Fruit fly (Drosophila melanogaster) whole organism: ENCODE results near the gene CG9855.

Experiments
- CG8478 ChIP-seq: fragments of >200 bp; optimal IDR thresholded peaks from 2 replicates; lab custom pipeline; 2018; ENCODE audit warnings: inconsistent platforms
- Dll ChIP-seq: fragments of >200 bp; optimal IDR thresholded peaks from 2 replicates; lab custom pipeline; 2017
- EcR ChIP-seq, 2 experiments: fragments of >200 bp; optimal IDR thresholded peaks; 2 replicates each; lab custom pipeline; 2017; ENCODE audit warnings: missing biosample characterization in 2 of 2, missing genetic modification characterization in 2 of 2, missing genetic modification reagents in 2 of 2
- pan ChIP-seq: fragments of >200 bp; optimal IDR thresholded peaks from 2 replicates; lab custom pipeline; 2017
- psq ChIP-seq: fragments of >200 bp; optimal IDR thresholded peaks from 2 replicates; lab custom pipeline; 2017
- usp ChIP-seq: fragments of >200 bp; optimal IDR thresholded peaks from 2 replicates; lab custom pipeline; 2017; ENCODE audit warnings: missing biosample characterization, missing genetic modification characterization, mixed read lengths

The CG9855 gene

DNA sequence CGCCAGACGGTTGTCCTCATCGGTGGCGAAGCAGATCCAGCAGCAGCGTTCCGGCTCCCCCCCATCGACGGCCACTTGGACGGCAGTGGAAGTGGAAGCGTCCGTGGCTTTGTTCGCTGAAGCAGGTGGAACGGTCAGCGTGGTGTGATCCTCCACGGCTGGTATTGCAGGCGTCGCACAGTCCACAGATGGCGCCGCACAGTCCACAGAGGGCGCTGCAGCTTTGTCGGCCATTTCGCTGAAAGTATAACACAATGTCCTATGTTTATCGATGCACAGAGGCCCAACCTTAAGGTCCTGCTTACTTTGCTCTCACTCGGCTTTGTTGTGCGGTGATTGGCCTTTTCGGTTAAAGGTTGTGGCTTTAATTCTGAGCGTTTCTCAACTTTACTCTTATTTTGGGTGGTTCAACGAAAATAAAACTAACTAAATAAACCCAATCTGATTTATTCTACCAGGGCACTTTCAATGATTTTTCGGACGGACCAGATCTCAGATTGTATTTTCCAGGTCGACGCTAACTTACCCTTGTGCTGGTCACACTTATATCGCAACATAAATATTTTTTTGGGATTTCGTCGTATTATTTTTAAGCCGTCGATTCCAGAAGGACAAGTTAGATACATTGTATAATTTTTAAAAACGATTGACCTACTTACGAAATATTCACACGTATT, at the start of gene CG9855:
TSS of gene CG9855 (minus strand) at position 473 of the 677 bp plus-strand sequence.
- TF ChIP-seq usp (GFP tag; lab: Kevin White, UChicago) (no peak), Dll (lab: Kevin White, UChicago) (no peak), EcR (GFP tag; optimal IDR thresholded peaks at IDR 0.05; lab: Kevin White, UChicago) (no peak), psq (lab: Kevin White, UChicago) (no peak), CG8478 (no peak), pan (lab: Kevin White, UChicago) (no peak)

- TF ChIP-seq Dll (lab: Kevin White, UChicago): no peak
- no peak for TF ChIP-seq CG8478
- TF ChIP-seq usp (GFP tag; lab: Kevin White, UChicago): no peak
- no peak for TF ChIP-seq EcR (GFP tag; optimal IDR thresholded peaks at IDR 0.05; lab: Kevin White, UChicago)
Measured at dm6 chr3R:4446455-4447224, 49.0 kb upstream of the CG9855 start.

- no peak for TF ChIP-seq usp (GFP tag; lab: Kevin White, UChicago)
- TF ChIP-seq Dll (lab: Kevin White, UChicago): no peak
- no peak for TF ChIP-seq pan (lab: Kevin White, UChicago)
- no peak for TF ChIP-seq CG8478
- TF ChIP-seq psq (lab: Kevin White, UChicago): no peak
- TF ChIP-seq EcR (GFP tag; optimal IDR thresholded peaks at IDR 0.05; lab: Kevin White, UChicago): no peak
Measured at dm6 chr3R:4445083-4445482, 47.4 kb upstream of the CG9855 start.

DNA sequence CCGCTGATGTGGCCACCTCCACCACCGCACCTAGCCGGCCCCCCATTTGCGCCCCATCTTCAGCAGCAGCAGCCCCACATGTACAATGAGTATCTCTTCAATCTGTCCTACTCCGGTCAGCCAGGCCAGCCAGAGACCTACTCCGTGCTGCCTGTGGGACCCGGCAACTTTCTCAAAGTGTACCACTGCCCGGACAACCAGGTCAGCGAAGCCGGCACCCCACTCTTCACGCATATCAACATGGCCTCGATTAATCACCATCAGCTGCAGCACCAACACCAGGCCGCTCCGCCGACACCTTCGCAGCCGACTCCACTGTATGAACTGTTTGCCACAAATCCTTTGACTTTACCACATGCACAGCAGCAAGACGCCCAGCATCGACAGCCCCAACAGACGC, 40.1 kb upstream of the CG9855 start:
- TF ChIP-seq pan (lab: Kevin White, UChicago): no peak
- no peak for TF ChIP-seq usp (GFP tag; lab: Kevin White, UChicago)
- TF ChIP-seq EcR (GFP tag; optimal IDR thresholded peaks at IDR 0.05; lab: Kevin White, UChicago): no peak
- TF ChIP-seq Dll (lab: Kevin White, UChicago): no peak
- no peak for TF ChIP-seq CG8478
- no peak for TF ChIP-seq psq (lab: Kevin White, UChicago)

DNA sequence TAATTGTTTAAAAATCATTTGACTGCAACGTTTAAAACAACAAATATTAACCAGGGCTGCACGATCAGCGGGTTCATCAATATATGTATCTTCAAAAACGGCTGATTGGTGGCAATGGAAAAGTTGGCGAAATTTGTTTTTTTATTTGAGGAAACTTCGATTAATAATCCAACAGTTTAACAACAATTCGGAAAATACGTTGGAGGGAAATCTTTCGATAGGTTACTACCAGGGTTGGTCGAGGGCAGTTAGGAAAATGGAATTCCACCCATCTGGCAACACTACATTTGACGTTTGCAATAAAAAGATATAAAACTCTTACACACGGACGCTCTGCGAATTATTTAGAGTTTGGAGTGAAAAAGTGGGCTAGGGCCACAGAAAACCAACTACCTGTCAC, 39.4 kb upstream of the CG9855 start, which contains the start of the genes Lipt2 and CG14650:
TSS of gene Lipt2 (minus strand) at position 217 of the 400 bp plus-strand sequence.
TSS of gene CG14650 (plus strand) at position 275 of the 400 bp plus-strand sequence.
- TF ChIP-seq pan (lab: Kevin White, UChicago): no peak
- TF ChIP-seq CG8478: no peak
- TF ChIP-seq psq (lab: Kevin White, UChicago): no peak
- TF ChIP-seq Dll (lab: Kevin White, UChicago): no peak
- no peak for TF ChIP-seq EcR (GFP tag; optimal IDR thresholded peaks at IDR 0.05; lab: Kevin White, UChicago)
- no peak for TF ChIP-seq usp (GFP tag; lab: Kevin White, UChicago)

DNA sequence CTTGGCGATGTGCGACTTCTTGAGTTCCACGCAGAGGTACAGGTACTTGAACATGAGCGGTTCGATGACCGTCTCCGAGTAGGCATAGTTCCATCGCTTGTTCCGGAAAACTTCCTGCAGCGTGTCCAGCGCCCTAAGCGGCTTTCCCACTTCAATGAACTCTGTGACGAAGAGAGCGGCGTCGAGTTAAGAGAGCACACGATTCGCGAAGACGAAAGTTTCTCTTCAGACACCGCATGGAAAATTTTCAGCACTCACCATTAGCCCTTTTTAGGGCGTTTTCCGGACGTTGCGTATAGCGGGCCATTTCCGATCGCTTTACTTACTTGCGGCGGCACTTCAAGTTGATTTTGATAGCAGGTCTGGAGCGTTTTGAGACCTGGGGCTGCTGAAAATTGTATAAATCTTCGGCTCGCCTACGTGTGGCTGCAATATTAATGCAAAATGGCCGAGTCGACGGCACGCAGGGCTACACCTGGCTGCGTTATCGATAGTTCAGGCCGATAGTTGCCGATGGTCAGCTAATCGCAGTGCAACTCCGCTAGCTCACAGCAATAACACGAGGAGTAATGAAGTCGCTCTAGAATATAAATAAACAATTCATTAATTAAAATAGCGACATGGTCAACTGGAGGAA, 35.9 kb upstream of the CG9855 start, which contains the start of the genes eIF3a and CG1074:
TSS of gene eIF3a (minus strand) at position 455 of the 637 bp plus-strand sequence.
TSS of gene CG1074 (plus strand) at position 525 of the 637 bp plus-strand sequence.
- TF ChIP-seq Dll (lab: Kevin White, UChicago) (peak; percentile 15), CG8478 (no peak)

DNA sequence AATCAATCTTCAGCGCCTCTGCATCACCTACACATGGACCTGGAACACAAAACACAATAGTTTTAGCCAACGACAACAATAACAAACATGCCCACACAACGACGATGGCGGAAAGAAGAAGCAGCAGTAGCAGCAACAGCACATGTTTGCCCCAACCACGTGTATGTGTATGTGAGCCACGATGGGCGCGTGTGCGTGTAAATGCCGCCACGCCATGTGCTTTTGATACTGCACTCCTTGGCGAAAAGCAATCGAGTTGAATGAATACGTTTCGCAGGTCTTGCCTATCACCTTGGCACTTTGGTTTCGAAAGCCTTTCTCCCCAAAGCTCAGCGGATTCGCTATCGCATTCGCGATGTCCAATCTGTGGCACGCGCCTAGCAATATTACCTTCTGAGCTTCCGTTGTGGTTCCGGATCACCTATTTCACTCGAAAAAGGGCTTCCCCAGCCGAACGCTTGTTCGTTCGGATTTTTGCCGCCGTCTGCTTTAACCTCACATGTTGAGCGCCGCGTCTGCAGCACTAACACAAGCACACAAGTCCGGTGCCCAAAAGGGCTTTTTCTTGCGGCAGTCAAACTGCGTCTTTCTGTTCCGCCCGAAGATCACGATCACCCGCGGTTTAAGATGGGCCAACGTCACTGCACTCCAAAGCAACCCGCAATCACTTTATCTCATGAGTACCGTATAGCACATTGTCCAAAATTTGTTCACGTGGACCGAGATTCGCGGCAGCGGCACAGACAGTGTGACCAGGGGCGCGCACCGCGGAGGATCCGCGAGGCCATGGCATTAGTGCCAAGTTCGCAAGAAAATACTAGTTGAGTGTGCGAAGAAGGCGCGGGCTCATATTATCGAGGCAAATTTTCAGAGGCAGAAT, 31.1 kb upstream of the CG9855 start, which contains the start of gene srl:
TSS of gene srl (minus strand) at position 751 of the 880 bp plus-strand sequence.
- TF ChIP-seq Dll (lab: Kevin White, UChicago) (no peak), pan (lab: Kevin White, UChicago) (peak; percentile 10), psq (lab: Kevin White, UChicago) (no peak), CG8478 (no peak), usp (GFP tag; lab: Kevin White, UChicago) (no peak)

- TF ChIP-seq Dll (lab: Kevin White, UChicago) (no peak), CG8478 (no peak), psq (lab: Kevin White, UChicago) (no peak), EcR (GFP tag; optimal IDR thresholded peaks at IDR 0.05; lab: Kevin White, UChicago) (no peak), usp (GFP tag; lab: Kevin White, UChicago) (no peak), pan (lab: Kevin White, UChicago) (no peak)
Measured at dm6 chr3R:4426730-4427129, 29.1 kb upstream of the CG9855 start, which contains the start of gene CG31525. CG31525 (plus strand) TSS chr3R:4427030.

- TF ChIP-seq psq (lab: Kevin White, UChicago): no peak
- TF ChIP-seq pan (lab: Kevin White, UChicago): no peak
- no peak for TF ChIP-seq usp (GFP tag; lab: Kevin White, UChicago)
- no peak for TF ChIP-seq CG8478
- no peak for TF ChIP-seq Dll (lab: Kevin White, UChicago)
- TF ChIP-seq EcR (GFP tag; optimal IDR thresholded peaks at IDR 0.05; lab: Kevin White, UChicago): no peak
Measured at dm6 chr3R:4419482-4419881, 21.8 kb upstream of the CG9855 start, which contains the start of gene CG32944. CG32944 (minus strand) TSS chr3R:4419578.

- no peak for TF ChIP-seq psq (lab: Kevin White, UChicago)
- TF ChIP-seq CG8478: no peak
- TF ChIP-seq pan (lab: Kevin White, UChicago): no peak
- TF ChIP-seq Dll (lab: Kevin White, UChicago): no peak
- TF ChIP-seq usp (GFP tag; lab: Kevin White, UChicago): no peak
- no peak for TF ChIP-seq EcR (GFP tag; optimal IDR thresholded peaks at IDR 0.05; lab: Kevin White, UChicago)
Measured at dm6 chr3R:4416138-4416537, 18.5 kb upstream of the CG9855 start, which contains the start of gene CG31528. CG31528 (plus strand) TSS chr3R:4416438.
